Fruit fly (Drosophila melanogaster) S2 (cell line): Measurements from ENCODE around the gene CG3213.
A peak's percentile ranks its signal among the peaks of the same experiment; 100 is the strongest.

Source experiments
- CG8478 ChIP-seq: fragments of >200 bp; optimal IDR thresholded peaks from 2 replicates; lab custom pipeline; 2018
- CTCF ChIP-seq, 2 experiments: fragments of >200 bp; optimal IDR thresholded peaks; 2 replicates each; lab custom pipeline; 2018

The CG3213 gene

dm6 chr2L:3545033-3545666 lies 25.7 kb upstream of the CG3213 start:
- TF ChIP-seq CTCF (optimal IDR thresholded peaks at IDR 0.05; lab: Kevin White, UChicago): no peak
- no peak for TF ChIP-seq CG8478 (lab: Kevin White, UChicago)

- no peak for TF ChIP-seq CTCF (optimal IDR thresholded peaks at IDR 0.05; lab: Kevin White, UChicago)
- TF ChIP-seq CG8478 (lab: Kevin White, UChicago): no peak
These were observed 23.6 kb upstream of the CG3213 start for dm6 chr2L:3543062-3543461.

DNA sequence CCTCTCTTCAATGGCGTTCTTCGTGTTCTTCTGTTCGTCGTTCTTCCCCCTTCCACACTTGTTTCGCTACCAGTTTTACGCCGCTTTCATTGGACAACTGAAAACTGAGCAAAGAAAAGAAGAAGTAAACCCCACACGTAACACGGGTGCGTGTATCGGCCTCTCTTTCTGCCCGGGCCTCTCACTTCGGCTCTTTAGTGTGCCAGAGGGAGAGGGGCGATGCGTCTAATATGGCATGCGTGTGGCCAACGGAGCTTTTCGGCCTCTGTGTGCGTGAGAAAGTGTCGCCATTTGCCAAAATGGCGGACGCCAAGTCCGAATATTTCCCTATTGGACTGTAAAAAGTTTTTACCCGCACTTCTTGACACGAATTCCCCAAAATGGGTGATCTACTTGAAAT lies 20.5 kb upstream of the CG3213 start:
- TF ChIP-seq CG8478 (lab: Kevin White, UChicago): no peak
- TF ChIP-seq CTCF (optimal IDR thresholded peaks at IDR 0.05; lab: Kevin White, UChicago): peak in 1 of 2 experiments; percentile 9

DNA sequence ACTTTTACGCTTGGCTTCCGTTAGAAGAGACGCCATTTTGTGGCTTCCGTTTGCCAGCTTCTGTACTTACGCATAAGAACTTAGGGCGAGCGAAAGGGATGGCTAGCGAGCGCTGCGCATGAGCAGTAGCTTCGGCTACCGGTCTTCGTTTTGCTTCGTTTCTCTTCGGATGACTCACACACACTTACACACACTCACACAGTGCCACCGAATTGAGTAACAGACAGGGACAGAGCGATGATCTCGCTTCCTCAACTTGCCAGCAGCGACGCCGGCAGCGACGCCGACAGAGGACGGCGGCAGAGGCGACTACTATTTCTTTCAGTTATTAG lies 19.9 kb upstream of the CG3213 start:
- TF ChIP-seq CTCF (optimal IDR thresholded peaks at IDR 0.05; lab: Kevin White, UChicago) (peak; percentile 22 to 44), CG8478 (lab: Kevin White, UChicago) (no peak)

DNA sequence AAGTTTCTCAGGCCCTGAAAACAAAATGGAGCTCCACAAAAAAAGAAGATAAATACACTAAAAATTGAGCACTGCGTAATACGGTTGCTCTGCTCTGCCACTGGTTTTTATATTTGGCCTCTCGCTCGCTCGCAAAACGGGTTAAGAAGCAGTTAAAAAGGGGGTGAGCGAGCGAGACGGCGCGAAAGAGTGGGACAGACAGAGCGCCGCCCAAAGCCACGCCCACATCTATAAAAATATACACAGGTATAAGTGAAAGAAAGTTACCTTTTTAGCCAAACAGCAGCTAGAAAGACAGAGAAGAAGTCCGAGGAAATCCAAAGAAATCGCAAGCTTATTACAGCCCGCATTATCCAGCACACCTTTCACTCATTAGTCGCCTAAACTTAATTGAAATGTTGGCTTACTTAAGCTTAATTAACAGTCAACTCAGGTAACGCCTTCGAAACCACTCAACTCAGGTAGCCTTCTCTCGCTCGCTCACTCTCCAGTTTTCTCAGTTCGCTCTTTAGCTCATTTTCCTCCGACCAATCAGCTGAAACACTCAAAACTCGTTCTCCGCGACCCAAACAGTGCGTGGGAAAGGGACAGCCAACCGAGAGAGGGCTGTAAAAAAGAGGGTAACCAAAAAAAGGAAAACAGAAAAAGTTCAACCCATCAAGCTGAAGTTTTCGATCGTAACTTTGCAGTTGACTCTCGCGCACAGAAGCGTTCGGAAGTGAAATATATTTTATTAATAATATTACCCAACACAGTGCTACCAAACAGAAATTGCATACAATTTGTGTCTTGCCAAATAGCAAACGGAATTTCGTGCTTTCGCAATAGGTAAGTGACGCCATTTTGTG lies 19.3 kb upstream of the CG3213 start, which contains the start of gene drm:
drm (plus strand) TSS at position 684 of the 848 bp plus-strand sequence.
- TF ChIP-seq CG8478 (lab: Kevin White, UChicago): no peak
- no peak for TF ChIP-seq CTCF (optimal IDR thresholded peaks at IDR 0.05; lab: Kevin White, UChicago)

dm6 chr2L:3534227-3534842 lies 14.9 kb upstream of the CG3213 start:
- TF ChIP-seq CG8478 (lab: Kevin White, UChicago): no peak
- no peak for TF ChIP-seq CTCF (optimal IDR thresholded peaks at IDR 0.05; lab: Kevin White, UChicago)

DNA sequence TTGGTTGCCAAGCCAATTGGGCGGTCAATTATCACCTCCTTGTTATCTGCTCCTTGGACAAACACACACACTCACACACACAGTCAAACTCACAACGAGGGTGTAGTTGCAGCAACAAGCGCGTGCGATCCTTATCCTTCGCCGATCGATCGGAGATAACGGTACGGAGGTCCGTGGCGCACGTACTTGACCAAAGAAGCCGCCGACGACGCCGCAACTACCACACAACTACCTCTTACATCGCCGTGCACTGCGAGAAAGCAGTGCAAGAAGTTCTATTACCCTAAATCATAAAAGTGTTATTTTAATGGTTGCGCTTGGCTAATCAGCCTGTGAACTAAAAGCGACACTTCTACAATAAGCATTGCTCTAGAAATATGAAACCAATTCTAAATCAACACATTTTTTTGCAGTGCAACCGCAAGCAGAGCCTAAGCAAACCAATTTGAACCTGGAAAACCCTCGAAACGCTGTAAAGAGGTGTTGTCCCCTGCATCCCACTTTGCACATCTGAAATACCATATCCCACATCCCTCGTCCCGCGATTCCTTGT lies 13.6 kb upstream of the CG3213 start:
- TF ChIP-seq CG8478 (lab: Kevin White, UChicago) (no peak), CTCF (optimal IDR thresholded peaks at IDR 0.05; lab: Kevin White, UChicago) (no peak)

dm6 chr2L:3530186-3530832 lies 10.9 kb upstream of the CG3213 start, which contains the start of the genes Spindly and IFT57:
Gene Spindly (minus strand): TSS chr2L:3530317.
Gene IFT57 (plus strand): TSS chr2L:3530789.
- TF ChIP-seq CG8478 (lab: Kevin White, UChicago) (no peak), CTCF (optimal IDR thresholded peaks at IDR 0.05; lab: Kevin White, UChicago) (peak; percentile 84 to 88)

dm6 chr2L:3524729-3525181 lies 5.3 kb upstream of the CG3213 start, which contains the start of gene CG8852:
Gene CG8852 (plus strand): TSS chr2L:3525131.
- no peak for TF ChIP-seq CTCF (optimal IDR thresholded peaks at IDR 0.05; lab: Kevin White, UChicago)
- no peak for TF ChIP-seq CG8478 (lab: Kevin White, UChicago)

DNA sequence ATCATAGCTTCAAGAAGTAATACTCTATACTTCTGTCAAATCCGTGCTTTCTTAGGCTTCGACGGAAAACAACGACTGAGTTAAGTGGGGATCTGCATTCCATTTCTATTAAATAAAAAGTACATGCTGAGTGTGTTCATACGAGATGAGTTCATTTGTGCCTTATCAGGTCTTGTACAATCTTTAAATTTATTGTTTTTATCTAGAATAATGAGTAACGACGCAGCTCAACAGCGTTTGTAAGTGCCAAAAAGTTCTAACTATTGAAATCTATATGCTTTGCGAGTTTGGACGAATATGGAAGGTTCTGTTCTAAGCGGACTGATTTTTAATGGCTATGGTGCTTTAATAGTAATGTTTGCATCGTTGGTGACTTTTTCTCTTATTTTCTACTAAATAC lies 4.5 kb upstream of the CG3213 start, which contains the start of gene Sr-CIV:
Sr-CIV (minus strand) TSS at position 101 of the 400 bp plus-strand sequence.
- TF ChIP-seq CTCF (optimal IDR thresholded peaks at IDR 0.05; lab: Kevin White, UChicago): no peak
- no peak for TF ChIP-seq CG8478 (lab: Kevin White, UChicago)

dm6 chr2L:3514569-3515191 lies 4.8 kb downstream of the CG3213 start, which contains the start of the genes LeuRS and CG17593:
Gene LeuRS (minus strand): TSS chr2L:3514656.
Gene CG17593 (plus strand): TSS chr2L:3514872.
- TF ChIP-seq CTCF (optimal IDR thresholded peaks at IDR 0.05; lab: Kevin White, UChicago) (no peak), CG8478 (lab: Kevin White, UChicago) (no peak)

dm6 chr2L:3510002-3510401 lies 9.4 kb downstream of the CG3213 start, which contains the start of gene CG31954:
Gene CG31954 (minus strand): TSS chr2L:3510102.
- no peak for TF ChIP-seq CG8478 (lab: Kevin White, UChicago)
- no peak for TF ChIP-seq CTCF (optimal IDR thresholded peaks at IDR 0.05; lab: Kevin White, UChicago)
